Worm (Caenorhabditis elegans) whole organism, L1 larva: ENCODE results near the gene rhi-1.

Source experiments
- C34B4.2 ChIP-seq: sonication (generic microtip); optimal IDR thresholded peaks from 2 replicates; lab custom pipeline; 2017; ENCODE audit warnings: mild to moderate bottlenecking, missing genetic modification characterization, missing compliant biosample characterization
- alr-1 ChIP-seq: fragments of 200-800 bp; sonication (Bioruptor generic); optimal IDR thresholded peaks from 2 replicates; lab custom pipeline; 2018; ENCODE audit warnings: borderline replicate concordance, mild to moderate bottlenecking, missing genetic modification characterization, missing compliant biosample characterization
- blmp-1 ChIP-seq: fragments of 150-350 bp; optimal IDR thresholded peaks from 2 replicates; lab custom pipeline; 2014; ENCODE audit warnings: missing biosample characterization, missing genetic modification characterization
- egl-13 ChIP-seq: sonication (generic microtip); optimal IDR thresholded peaks from 2 replicates; lab custom pipeline; 2016; ENCODE audit warnings: missing genotype, missing genetic modification reagents, missing genetic modification characterization, missing compliant biosample characterization
- lin-15B ChIP-seq: fragments of 150-350 bp; sonication (generic microtip); optimal IDR thresholded peaks from 3 replicates; lab custom pipeline; 2014; ENCODE audit warnings: missing biosample characterization, missing genetic modification characterization
- lin-39 ChIP-seq: fragments of 150-350 bp; optimal IDR thresholded peaks from 2 replicates; lab custom pipeline; 2014; ENCODE audit warnings: missing biosample characterization, missing genetic modification reagents, missing genetic modification characterization
- lir-3 ChIP-seq: sonication (generic microtip); optimal IDR thresholded peaks from 2 replicates; lab custom pipeline; 2016; ENCODE audit warnings: mild to moderate bottlenecking, missing genetic modification characterization, moderate library complexity, missing compliant biosample characterization; ENCODE audit not compliant: poor library complexity
- nhr-19 ChIP-seq: fragments of 200-800 bp; sonication (Bioruptor generic); conservative IDR thresholded peaks from 2 replicates; pipeline ENCODE4 v1.3.6; 2022; ENCODE audit warnings: missing genetic modification characterization, missing compliant biosample characterization
- nhr-47 ChIP-seq: sonication (generic microtip); optimal IDR thresholded peaks from 2 replicates; lab custom pipeline; 2016; ENCODE audit warnings: mild to moderate bottlenecking, missing genetic modification characterization, moderate library complexity, missing compliant biosample characterization
- nhr-77 ChIP-seq: fragments of 150-350 bp; optimal IDR thresholded peaks from 2 replicates; lab custom pipeline; 2014; ENCODE audit warnings: missing biosample characterization, missing genetic modification characterization
- pqm-1 ChIP-seq: sonication (generic microtip); optimal IDR thresholded peaks from 3 replicates; lab custom pipeline; 2017; ENCODE audit warnings: missing biosample characterization, missing genetic modification characterization
- skn-1 ChIP-seq: fragments of 150-350 bp; optimal IDR thresholded peaks from 2 replicates; lab custom pipeline; 2014; ENCODE audit warnings: missing biosample characterization, missing genetic modification characterization
- unc-130 ChIP-seq: fragments of 150-350 bp; optimal IDR thresholded peaks from 2 replicates; lab custom pipeline; 2017; ENCODE audit warnings: missing biosample characterization, missing genetic modification characterization, inconsistent platforms
- ztf-11 ChIP-seq, 2 experiments: sonication (generic microtip); optimal IDR thresholded peaks; 2 replicates each; lab custom pipeline; 2016 to 2017; ENCODE audit warnings: missing genetic modification characterization in 2 of 2, missing biosample characterization in 1 of 2, missing compliant biosample characterization in 1 of 2

DNA sequence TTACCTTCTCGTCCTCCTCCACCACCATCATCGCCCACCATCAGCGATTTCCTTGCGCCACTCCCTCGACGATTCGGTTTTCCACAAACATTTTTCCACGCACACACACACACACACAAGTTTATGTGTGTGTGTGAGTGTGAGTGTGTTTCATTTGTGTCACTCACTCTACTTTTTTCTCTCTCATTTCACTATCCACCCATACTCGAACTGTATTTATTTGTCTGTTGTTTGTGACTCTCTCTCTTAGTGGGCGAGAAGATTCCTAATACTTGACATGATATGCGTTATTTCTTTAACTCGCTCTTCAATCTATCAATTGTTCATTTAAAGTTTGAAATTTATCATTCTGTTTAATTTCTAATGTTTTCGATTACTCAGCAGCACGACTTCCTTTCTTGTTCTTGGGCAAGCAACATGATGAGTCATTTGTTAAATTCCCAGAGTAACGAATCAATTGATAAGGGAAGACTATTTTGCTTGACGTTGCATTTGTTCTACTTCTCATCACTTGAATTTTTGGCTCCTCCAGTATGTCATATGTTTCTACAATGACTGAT is 1.1 kb upstream of the rhi-1 start:
- peak; percentile 71 for TF ChIP-seq blmp-1
- TF ChIP-seq alr-1 (tag; lab: Kevin White, UChicago): no peak
- no peak for TF ChIP-seq lin-15B (tag; lab: Kevin White, UChicago)
- no peak for TF ChIP-seq lin-39
- no peak for TF ChIP-seq nhr-47
- TF ChIP-seq skn-1 (tag; lab: Kevin White, UChicago): no peak
- no peak for TF ChIP-seq pqm-1
- TF ChIP-seq egl-13 (tag; lab: Kevin White, UChicago): no peak
- no peak for TF ChIP-seq unc-130 (tag; lab: Kevin White, UChicago)
- TF ChIP-seq nhr-19 (GFP tag; lab: Robert Waterston, UW): no peak
- no peak for TF ChIP-seq lir-3 (tag; lab: Kevin White, UChicago)
- TF ChIP-seq nhr-77 (tag; lab: Kevin White, UChicago): peak; percentile 4
- TF ChIP-seq C34B4.2 (tag; lab: Kevin White, UChicago): no peak
- no peak for TF ChIP-seq ztf-11 (tag; optimal IDR thresholded peaks at IDR 0.05; lab: Kevin White, UChicago)
